Fruit fly (Drosophila melanogaster): ENCODE measurements around the gene CG17294.

The CG17294 gene

DNA sequence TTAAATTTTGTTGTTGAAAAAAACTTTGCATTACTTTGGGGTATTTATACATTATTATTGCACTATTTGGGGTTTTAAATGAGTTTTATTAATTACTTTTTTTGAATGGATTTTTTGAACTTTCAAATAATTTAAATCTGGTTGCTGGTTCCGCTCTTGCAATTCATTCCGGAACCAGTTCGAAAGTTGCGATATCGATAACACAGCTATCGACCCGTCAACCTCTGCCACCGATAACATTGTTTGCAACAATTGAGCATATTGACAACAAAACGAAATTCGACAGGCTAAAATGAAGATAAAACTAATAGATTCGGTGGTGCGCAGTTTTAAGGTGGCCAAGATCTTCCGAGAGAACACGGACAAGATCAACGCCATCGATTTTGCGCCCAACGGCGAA lies 2.6 kb upstream of the CG17294 start, which contains the start of gene Wdr82 (continued):
- TF ChIP-seq CG8281 (tag; optimal IDR thresholded peaks at IDR 0.05) (peak; percentile 63), hkb (optimal IDR thresholded peaks at IDR 0.05) (no peak), hkb (GFP tag; IDR thresholded peaks at IDR 0.05) (no peak), Opbp (GFP tag; IDR thresholded peaks at IDR 0.05; ENCODE audit: partially characterized antibody) (peak; percentile 71; the same call in 2 of the 3 replicates), CG13624 (GFP tag; optimal IDR thresholded peaks at IDR 0.05) (no peak), CG15269 (tag; optimal IDR thresholded peaks at IDR 0.05) (no peak), Fer2 (tag; optimal IDR thresholded peaks at IDR 0.05) (no peak), CG14860 (GFP tag; IDR thresholded peaks at IDR 0.05; ENCODE audit: partially characterized antibody) (peak; percentile 62), Med (GFP tag) (peak; percentile 2), Ada2b (GFP tag; IDR thresholded peaks at IDR 0.05) (no peak), CG43689 (GFP tag; IDR thresholded peaks at IDR 0.05) (no peak), CG15514 (GFP tag; optimal IDR thresholded peaks at IDR 0.05) (peak; percentile 100), mirr (GFP tag; optimal IDR thresholded peaks at IDR 0.05) (no peak), pzg (GFP tag; optimal IDR thresholded peaks at IDR 0.05) (peak; percentile 65), CG12104 (GFP tag; optimal IDR thresholded peaks at IDR 0.05) (no peak), CG8765 (GFP tag; IDR thresholded peaks at IDR 0.05) (no peak), phol (tag; optimal IDR thresholded peaks at IDR 0.05) (no peak), CG9797 (GFP tag; optimal IDR thresholded peaks at IDR 0.05) (no peak), vfl (GFP tag; optimal IDR thresholded peaks at IDR 0.05) (no peak), insv (GFP tag; optimal IDR thresholded peaks at IDR 0.05) (no peak), CG18476 (GFP tag; optimal IDR thresholded peaks at IDR 0.05) (no peak), MBD-R2 (GFP tag; IDR thresholded peaks at IDR 0.05) (peak; percentile 77), inv (GFP tag; IDR thresholded peaks at IDR 0.05; ENCODE audit: partially characterized antibody) (peak; percentile 36; the same call in 1 of the 2 replicates), chm (GFP tag; IDR thresholded peaks at IDR 0.05) (no peak), exex (tag; optimal IDR thresholded peaks at IDR 0.05) (peak; percentile 7), lilli (GFP tag; optimal IDR thresholded peaks at IDR 0.05) (no peak), ara (GFP tag; IDR thresholded peaks at IDR 0.05) (no peak), CG10959 (GFP tag; IDR thresholded peaks at IDR 0.05) (no peak), az2 (GFP tag; optimal IDR thresholded peaks at IDR 0.05) (no peak), sc (optimal IDR thresholded peaks at IDR 0.05) (no peak), sc (GFP tag; optimal IDR thresholded peaks at IDR 0.05) (no peak), H15 (GFP tag; IDR thresholded peaks at IDR 0.05) (no peak), Stat92E (GFP tag; optimal IDR thresholded peaks at IDR 0.05) (no peak), Scr (GFP tag; IDR thresholded peaks at IDR 0.05; ENCODE audit: partially characterized antibody) (peak; percentile 75), nmo (GFP tag; optimal IDR thresholded peaks at IDR 0.05) (no peak), CG6765 (GFP tag; optimal IDR thresholded peaks at IDR 0.05) (no peak), dati (GFP tag; IDR thresholded peaks at IDR 0.05) (no peak), Camta (GFP tag; optimal IDR thresholded peaks at IDR 0.05) (no peak), knrl (GFP tag; IDR thresholded peaks at IDR 0.05; ENCODE audit: partially characterized antibody) (peak; percentile 55; the same call in 2 of the 3 replicates), sug (tag; optimal IDR thresholded peaks at IDR 0.05) (no peak), CG17361 (GFP tag; IDR thresholded peaks at IDR 0.05) (no peak), CkIIα-i1 (GFP tag; IDR thresholded peaks at IDR 0.05) (no peak), CG1603 (tag; optimal IDR thresholded peaks at IDR 0.05) (peak; percentile 44), kah (GFP tag; optimal IDR thresholded peaks at IDR 0.05) (no peak), pnt (GFP tag; optimal IDR thresholded peaks at IDR 0.05) (no peak), wdn (GFP tag; IDR thresholded peaks at IDR 0.05) (no peak), emc (GFP tag; optimal IDR thresholded peaks at IDR 0.05) (no peak), salm (tag; optimal IDR thresholded peaks at IDR 0.05) (no peak), dimm (GFP tag; IDR thresholded peaks at IDR 0.05) (no peak), Hmr (GFP tag; optimal IDR thresholded peaks at IDR 0.05) (no peak), CG10267 (tag; optimal IDR thresholded peaks at IDR 0.05) (peak; percentile 22), ERR (GFP tag; optimal IDR thresholded peaks at IDR 0.05) (no peak)
